Fruit fly (Drosophila melanogaster) whole organism, prepupa: Measurements from ENCODE around the gene Drs.

Source experiments
- CG11294 ChIP-seq: fragments of 200-800 bp; sonication (Bioruptor generic); IDR thresholded peaks from 2 replicates; pipeline ENCODE4 v1.3.6; 2022; ENCODE audit warnings: missing biosample characterization, missing genetic modification characterization
- CG11902 ChIP-seq: fragments of 200-800 bp; sonication (Bioruptor generic); optimal IDR thresholded peaks from 3 replicates; lab custom pipeline; 2016; ENCODE audit warnings: missing biosample characterization, missing genetic modification characterization
- Hr4 ChIP-seq: fragments of 200-800 bp; sonication (Bioruptor generic); optimal IDR thresholded peaks from 3 replicates; lab custom pipeline; 2016; ENCODE audit warnings: missing biosample characterization, missing genetic modification characterization
- OdsH ChIP-seq: fragments of 200-800 bp; sonication (Bioruptor generic); optimal IDR thresholded peaks from 3 replicates; lab custom pipeline; 2016; ENCODE audit warnings: missing biosample characterization, missing genetic modification characterization
- vri ChIP-seq: fragments of 200-800 bp; sonication (Bioruptor generic); optimal IDR thresholded peaks from 3 replicates; lab custom pipeline; 2016; ENCODE audit warnings: missing biosample characterization, mild to moderate bottlenecking, missing genetic modification characterization

dm6 chr3L:3408796-3409625, 39.7 kb downstream of the Drs start:
- no peak for TF ChIP-seq Hr4 (GFP tag; lab: Kevin White, UChicago)
- no peak for TF ChIP-seq vri (GFP tag; lab: Kevin White, UChicago)
- TF ChIP-seq CG11294, result no peak
- no peak for TF ChIP-seq CG11902 (GFP tag; lab: Kevin White, UChicago)
- no peak for TF ChIP-seq OdsH (GFP tag; lab: Kevin White, UChicago)
